Fruit fly (Drosophila melanogaster) whole organism, embryonic: Measurements from ENCODE around the gene CG15530.
A peak's percentile ranks its signal among the peaks of the same experiment; 100 is the strongest.

ENCODE experiments used
- Antp ChIP-seq: fragments of 200-800 bp; sonication (Bioruptor generic); optimal IDR thresholded peaks from 3 replicates; lab custom pipeline; 2016; ENCODE audit warnings: missing biosample characterization, missing genetic modification characterization
- CG10267 ChIP-seq: fragments of 200-800 bp; sonication (Bioruptor generic); optimal IDR thresholded peaks from 2 replicates; lab custom pipeline; 2018; ENCODE audit warnings: missing biosample characterization, mild to moderate bottlenecking, missing genetic modification characterization, moderate library complexity
- CG10565 ChIP-seq: fragments of 200-800 bp; sonication (Bioruptor generic); optimal IDR thresholded peaks from 3 replicates; lab custom pipeline; 2016; ENCODE audit warnings: missing biosample characterization, mild to moderate bottlenecking, missing genetic modification characterization
- CG10959 ChIP-seq: fragments of 200-800 bp; sonication (Bioruptor generic); IDR thresholded peaks from 2 replicates; pipeline ENCODE4 v1.3.6; 2022; ENCODE audit warnings: missing biosample characterization, missing genetic modification characterization
- CG11247 ChIP-seq: fragments of 200-800 bp; sonication (Bioruptor generic); IDR thresholded peaks from 2 replicates; pipeline ENCODE4 v1.3.6; 2022; ENCODE audit warnings: missing biosample characterization, missing genetic modification characterization
- CG12744 ChIP-seq: fragments of 200-800 bp; sonication (Bioruptor generic); optimal IDR thresholded peaks from 2 replicates; lab custom pipeline; 2016; ENCODE audit warnings: missing biosample characterization, missing genetic modification characterization
- CG13296 ChIP-seq: fragments of 200-800 bp; sonication (Bioruptor generic); optimal IDR thresholded peaks from 3 replicates; lab custom pipeline; 2018; ENCODE audit warnings: missing biosample characterization, mild to moderate bottlenecking, missing genetic modification characterization
- CG1529 ChIP-seq: fragments of 200-800 bp; sonication (Bioruptor generic); optimal IDR thresholded peaks from 3 replicates; lab custom pipeline; 2018; ENCODE audit warnings: missing biosample characterization, missing genetic modification characterization
- CG1647 ChIP-seq: fragments of 200-800 bp; sonication (Bioruptor generic); optimal IDR thresholded peaks from 3 replicates; lab custom pipeline; 2016; ENCODE audit warnings: missing biosample characterization, missing genetic modification characterization
- CG16779 ChIP-seq: fragments of 200-800 bp; sonication (Bioruptor generic); IDR thresholded peaks from 2 replicates; pipeline ENCODE4 v1.3.6; 2022; ENCODE audit warnings: missing biosample characterization, missing genetic modification characterization
- CG18619 ChIP-seq: fragments of 200-800 bp; sonication (Bioruptor generic); optimal IDR thresholded peaks from 3 replicates; lab custom pipeline; 2017; ENCODE audit warnings: missing biosample characterization, mild to moderate bottlenecking, missing genetic modification characterization
- CG2712 ChIP-seq: fragments of 200-800 bp; optimal IDR thresholded peaks from 3 replicates; lab custom pipeline; 2019; ENCODE audit warnings: missing biosample characterization, mild to moderate bottlenecking, missing genetic modification characterization, moderate library complexity
- CG31365 ChIP-seq: fragments of 200-800 bp; sonication (Bioruptor generic); optimal IDR thresholded peaks from 2 replicates; lab custom pipeline; 2018; ENCODE audit warnings: missing biosample characterization, mild to moderate bottlenecking, missing genetic modification characterization
- CG32772 ChIP-seq: fragments of 200-800 bp; sonication (Bioruptor generic); IDR thresholded peaks from 2 replicates; pipeline ENCODE4 v1.3.6; 2022; ENCODE audit warnings: missing biosample characterization, missing genetic modification characterization
- CG33557 ChIP-seq: fragments of 200-800 bp; sonication (Bioruptor generic); optimal IDR thresholded peaks from 2 replicates; lab custom pipeline; 2019; ENCODE audit warnings: missing biosample characterization, mild to moderate bottlenecking, missing genetic modification characterization, moderate library complexity
- CG34224 ChIP-seq: fragments of 200-800 bp; sonication (Bioruptor generic); IDR thresholded peaks from 3 replicates; pipeline ENCODE4 v1.3.6; 2022; ENCODE audit warnings: missing biosample characterization, missing genetic modification characterization; ENCODE audit not compliant: partially characterized antibody
- CG4404 ChIP-seq: fragments of 200-800 bp; sonication (Bioruptor generic); IDR thresholded peaks from 2 replicates; pipeline ENCODE4 v1.3.6; 2022; ENCODE audit warnings: missing biosample characterization, missing genetic modification characterization
- CG4424 ChIP-seq: fragments of 200-800 bp; sonication (Bioruptor generic); optimal IDR thresholded peaks from 3 replicates; lab custom pipeline; 2016; ENCODE audit warnings: missing biosample characterization, missing genetic modification characterization
- CG4820 ChIP-seq: fragments of 200-800 bp; sonication (Bioruptor generic); optimal IDR thresholded peaks from 3 replicates; lab custom pipeline; 2016; ENCODE audit warnings: missing biosample characterization, missing genetic modification characterization
- CG6254 ChIP-seq: fragments of 200-800 bp; sonication (Bioruptor generic); optimal IDR thresholded peaks from 3 replicates; lab custom pipeline; 2017; ENCODE audit warnings: mild to moderate bottlenecking, missing biosample characterization, missing genetic modification reagents, missing genetic modification characterization
- CG6272 ChIP-seq: fragments of 200-800 bp; sonication (Bioruptor generic); IDR thresholded peaks from 2 replicates; pipeline ENCODE4 v1.3.6; 2022; ENCODE audit warnings: missing biosample characterization, missing genetic modification characterization
- Dbx ChIP-seq: fragments of 200-800 bp; sonication (Bioruptor generic); IDR thresholded peaks from 3 replicates; pipeline ENCODE4 v1.3.6; 2022; ENCODE audit warnings: missing biosample characterization, missing genetic modification characterization
- Fer2 ChIP-seq: fragments of 200-800 bp; sonication (Bioruptor generic); optimal IDR thresholded peaks from 2 replicates; lab custom pipeline; 2018; ENCODE audit warnings: missing biosample characterization, mild to moderate bottlenecking, missing genetic modification characterization, moderate library complexity
- HLHmδ ChIP-seq: fragments of 200-800 bp; sonication (Bioruptor generic); optimal IDR thresholded peaks from 2 replicates; lab custom pipeline; 2018; ENCODE audit warnings: missing biosample characterization, mild to moderate bottlenecking, missing genetic modification characterization, moderate library complexity
- Hey ChIP-seq: fragments of 200-800 bp; sonication (Bioruptor generic); optimal IDR thresholded peaks from 3 replicates; lab custom pipeline; 2018; ENCODE audit warnings: missing biosample characterization, mild to moderate bottlenecking, missing genetic modification characterization
- Med ChIP-seq: fragments of 200-800 bp; sonication (Bioruptor generic); peaks from one replicate; lab custom pipeline; 2016; ENCODE audit warnings: missing biosample characterization, missing genetic modification characterization, mild to moderate bottlenecking, inconsistent platforms, moderate library complexity
- Myb ChIP-seq: fragments of 200-800 bp; sonication (Bioruptor generic); optimal IDR thresholded peaks from 2 replicates; lab custom pipeline; 2016; ENCODE audit warnings: missing biosample characterization, missing genetic modification characterization
- NFAT ChIP-seq: fragments of 200-800 bp; sonication (Bioruptor generic); IDR thresholded peaks from 2 replicates; pipeline ENCODE4 v1.3.6; 2022; ENCODE audit warnings: missing biosample characterization, missing genetic modification characterization
- NfI ChIP-seq: fragments of 200-800 bp; sonication (Bioruptor generic); optimal IDR thresholded peaks from 3 replicates; lab custom pipeline; 2018; ENCODE audit warnings: missing biosample characterization, mild to moderate bottlenecking, missing genetic modification characterization, moderate library complexity
- Ravus ChIP-seq: fragments of 200-800 bp; sonication (Bioruptor generic); IDR thresholded peaks from 2 replicates; pipeline ENCODE4 v1.3.6; 2022; ENCODE audit warnings: missing biosample characterization, missing genetic modification characterization
- Xbp1 ChIP-seq: fragments of 200-800 bp; sonication (Bioruptor generic); optimal IDR thresholded peaks from 3 replicates; lab custom pipeline; 2016; ENCODE audit warnings: missing biosample characterization, mild to moderate bottlenecking, missing genetic modification characterization
- ato ChIP-seq: fragments of 200-800 bp; sonication (Bioruptor generic); IDR thresholded peaks from 2 replicates; pipeline ENCODE4 v1.3.6; 2022; ENCODE audit warnings: missing biosample characterization, missing genetic modification characterization; ENCODE audit not compliant: partially characterized antibody
- cad ChIP-seq: fragments of >200 bp; optimal IDR thresholded peaks from 2 replicates; lab custom pipeline; 2017; ENCODE audit warnings: missing biosample characterization, missing genetic modification characterization
- dimm ChIP-seq: fragments of 200-800 bp; sonication (Bioruptor generic); IDR thresholded peaks from 2 replicates; pipeline ENCODE4 v1.3.6; 2022; ENCODE audit warnings: missing biosample characterization, missing genetic modification characterization
- dmrt11E ChIP-seq: fragments of 200-800 bp; sonication (Bioruptor generic); optimal IDR thresholded peaks from 3 replicates; lab custom pipeline; 2018; ENCODE audit warnings: missing biosample characterization, mild to moderate bottlenecking, missing genetic modification characterization, moderate library complexity
- dysf ChIP-seq: fragments of 200-800 bp; sonication (Bioruptor generic); IDR thresholded peaks from 3 replicates; pipeline ENCODE4 v1.3.6; 2022; ENCODE audit warnings: missing biosample characterization, missing genetic modification characterization
- emc ChIP-seq: fragments of 200-800 bp; sonication (Bioruptor generic); optimal IDR thresholded peaks from 2 replicates; lab custom pipeline; 2016; ENCODE audit warnings: missing biosample characterization, missing genetic modification characterization
- esg ChIP-seq: fragments of 200-800 bp; sonication (Bioruptor generic); conservative IDR thresholded peaks from 2 replicates; pipeline ENCODE4 v1.3.6; 2022; ENCODE audit warnings: missing biosample characterization, missing genetic modification characterization
- ewg ChIP-seq: fragments of 200-800 bp; sonication (Bioruptor generic); optimal IDR thresholded peaks from 3 replicates; lab custom pipeline; 2017; ENCODE audit warnings: mild to moderate bottlenecking, missing biosample characterization, missing genetic modification reagents, missing genetic modification characterization
- gcm ChIP-seq: fragments of 200-800 bp; sonication (Bioruptor generic); optimal IDR thresholded peaks from 2 replicates; lab custom pipeline; 2019; ENCODE audit warnings: missing biosample characterization, mild to moderate bottlenecking, missing genetic modification characterization, moderate library complexity
- hb ChIP-seq: fragments of 200-800 bp; sonication (Bioruptor generic); IDR thresholded peaks from 3 replicates; pipeline ENCODE4 v1.3.6; 2022; ENCODE audit warnings: missing biosample characterization, missing genetic modification characterization; ENCODE audit not compliant: partially characterized antibody
- inv ChIP-seq: fragments of 200-800 bp; sonication (Bioruptor generic); IDR thresholded peaks from 2 replicates; pipeline ENCODE4 v1.3.6; 2022; ENCODE audit warnings: missing biosample characterization, missing genetic modification characterization; ENCODE audit not compliant: partially characterized antibody
- luna ChIP-seq: fragments of 200-800 bp; sonication (Bioruptor generic); optimal IDR thresholded peaks from 2 replicates; lab custom pipeline; 2016; ENCODE audit warnings: missing biosample characterization, missing genetic modification characterization
- onecut ChIP-seq: fragments of 200-800 bp; sonication (Bioruptor generic); IDR thresholded peaks from 2 replicates; pipeline ENCODE4 v1.3.6; 2022; ENCODE audit warnings: missing biosample characterization, missing genetic modification characterization
- p53 ChIP-seq: fragments of 200-800 bp; sonication (Bioruptor generic); optimal IDR thresholded peaks from 2 replicates; lab custom pipeline; 2016; ENCODE audit warnings: missing biosample characterization, missing genetic modification characterization
- pfk ChIP-seq: fragments of 200-800 bp; sonication (Bioruptor generic); optimal IDR thresholded peaks from 2 replicates; lab custom pipeline; 2018; ENCODE audit warnings: missing biosample characterization, mild to moderate bottlenecking, missing genetic modification characterization, moderate library complexity
- pnt ChIP-seq: fragments of 200-800 bp; sonication (Bioruptor generic); optimal IDR thresholded peaks from 3 replicates; lab custom pipeline; 2016; ENCODE audit warnings: missing biosample characterization, missing genetic modification characterization
- salm ChIP-seq: fragments of 200-800 bp; sonication (Bioruptor generic); optimal IDR thresholded peaks from 2 replicates; lab custom pipeline; 2018; ENCODE audit warnings: missing biosample characterization, mild to moderate bottlenecking, missing genetic modification characterization
- sqz ChIP-seq: fragments of 200-800 bp; sonication (Bioruptor generic); optimal IDR thresholded peaks from 3 replicates; lab custom pipeline; 2018; ENCODE audit warnings: missing biosample characterization, mild to moderate bottlenecking, missing genetic modification characterization
- tx ChIP-seq: fragments of 200-800 bp; sonication (Bioruptor generic); optimal IDR thresholded peaks from 2 replicates; lab custom pipeline; 2016; ENCODE audit warnings: missing biosample characterization, missing genetic modification characterization
- wek ChIP-seq: fragments of 200-800 bp; sonication (Bioruptor generic); optimal IDR thresholded peaks from 3 replicates; lab custom pipeline; 2018; ENCODE audit warnings: missing biosample characterization, mild to moderate bottlenecking, missing genetic modification characterization, moderate library complexity

The CG15530 gene

dm6 chr3R:30164162-30164561, 13.5 kb upstream of the CG15530 start (continued):
- TF ChIP-seq CG13296 (GFP tag; lab: Kevin White, UChicago) = no peak
- TF ChIP-seq CG2712 (tag; lab: Kevin White, UChicago) = peak; percentile 42
- TF ChIP-seq CG11247 (GFP tag; lab: Robert Waterston, UW) = no peak
- TF ChIP-seq esg = peak; percentile 45
- no peak for TF ChIP-seq luna
- peak; percentile 5 for TF ChIP-seq CG4820
- no peak for TF ChIP-seq gcm
- peak; percentile 61; the same call in 2 of the 3 replicates for TF ChIP-seq dysf (GFP tag; lab: Robert Waterston, UW)
- TF ChIP-seq CG1647 (GFP tag; lab: Kevin White, UChicago) = no peak
- TF ChIP-seq Antp (GFP tag; lab: Kevin White, UChicago) = peak; percentile 15
- TF ChIP-seq onecut (GFP tag; lab: Robert Waterston, UW) = no peak
- TF ChIP-seq ato (GFP tag; lab: Robert Waterston, UW) = no peak
- TF ChIP-seq CG33557 = no peak
- TF ChIP-seq Myb (GFP tag; lab: Kevin White, UChicago) = no peak
- no peak for TF ChIP-seq CG31365 (tag; lab: Kevin White, UChicago)
- TF ChIP-seq CG32772 (GFP tag; lab: Robert Waterston, UW) = 0 out of 2 replicates have a peak, but pooled peaks have one; percentile 18
- TF ChIP-seq NfI (GFP tag; lab: Kevin White, UChicago) = no peak
- TF ChIP-seq Ravus (GFP tag; lab: Robert Waterston, UW) = no peak
- no peak for TF ChIP-seq Dbx (GFP tag; lab: Robert Waterston, UW)
- no peak for TF ChIP-seq HLHmδ (GFP tag; lab: Kevin White, UChicago)
- TF ChIP-seq pnt = peak; percentile 40
- TF ChIP-seq cad = no peak
- TF ChIP-seq CG6254 (GFP tag; lab: Kevin White, UChicago) = peak; percentile 10
- no peak for TF ChIP-seq emc
- no peak for TF ChIP-seq CG1529 (GFP tag; lab: Kevin White, UChicago)
- TF ChIP-seq p53 (GFP tag; lab: Kevin White, UChicago) = no peak
- TF ChIP-seq dimm (GFP tag; lab: Robert Waterston, UW) = no peak
- no peak for TF ChIP-seq wek (GFP tag; lab: Kevin White, UChicago)
- TF ChIP-seq Fer2 = no peak
- TF ChIP-seq Xbp1 = peak; percentile 32
- TF ChIP-seq dmrt11E (tag; lab: Kevin White, UChicago) = no peak
- TF ChIP-seq salm (tag; lab: Kevin White, UChicago) = no peak
- TF ChIP-seq tx (GFP tag; lab: Kevin White, UChicago) = no peak
- TF ChIP-seq CG6272 (GFP tag; lab: Robert Waterston, UW) = 0 out of 2 replicates have a peak, but pooled peaks have one; percentile 18
- TF ChIP-seq CG16779 (GFP tag; lab: Robert Waterston, UW) = no peak
- no peak for TF ChIP-seq NFAT (GFP tag; lab: Robert Waterston, UW)
- no peak for TF ChIP-seq CG10267 (tag; lab: Kevin White, UChicago)
- TF ChIP-seq CG34224 = no peak
- no peak for TF ChIP-seq sqz (GFP tag; lab: Kevin White, UChicago)
- peak; percentile 81 for TF ChIP-seq Med (GFP tag; lab: Kevin White, UChicago)
- no peak for TF ChIP-seq CG4424
- TF ChIP-seq CG10959 = no peak
- TF ChIP-seq CG10565 (GFP tag; lab: Kevin White, UChicago) = no peak
- no peak for TF ChIP-seq CG4404 (GFP tag; lab: Robert Waterston, UW)
- no peak for TF ChIP-seq pfk (GFP tag; lab: Kevin White, UChicago)
- peak; percentile 25 for TF ChIP-seq ewg (GFP tag; lab: Kevin White, UChicago)
- no peak for TF ChIP-seq CG12744 (GFP tag; lab: Kevin White, UChicago)
- no peak for TF ChIP-seq hb
- TF ChIP-seq inv (GFP tag; lab: Robert Waterston, UW) = no peak
- TF ChIP-seq CG18619 (GFP tag; lab: Kevin White, UChicago) = no peak
- TF ChIP-seq Hey (tag; lab: Kevin White, UChicago) = no peak
